Worm (Caenorhabditis elegans): ENCODE results near the gene fmil-1.

DNA sequence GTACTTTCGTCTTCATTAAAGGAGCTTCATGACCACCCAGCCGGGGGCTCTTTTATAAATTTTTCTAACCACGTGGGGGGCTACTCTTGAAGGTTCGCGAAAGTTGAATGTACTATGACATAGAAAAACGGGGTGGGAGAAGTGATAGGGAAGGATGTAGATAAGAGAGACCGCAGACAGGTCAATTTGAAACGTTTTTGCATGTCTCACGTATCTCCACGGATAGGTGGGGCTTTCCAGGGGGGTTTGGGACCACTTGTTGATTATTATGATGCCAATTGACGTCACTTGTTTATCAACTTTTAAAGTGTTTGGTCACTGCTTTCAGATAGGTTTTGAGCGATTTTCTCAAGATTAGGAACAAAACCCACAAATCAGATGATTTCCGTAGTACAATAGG is 21.0 kb downstream of the fmil-1 start:
- TF ChIP-seq ceh-31 (tag; optimal IDR thresholded peaks at IDR 0.05) (no peak), ztf-16 (tag; optimal IDR thresholded peaks at IDR 0.05) (no peak), ceh-2 (tag; optimal IDR thresholded peaks at IDR 0.05) (no peak), tbx-2 (tag; optimal IDR thresholded peaks at IDR 0.05) (no peak), C38D4.7 (GFP tag; optimal IDR thresholded peaks at IDR 0.05) (no peak), dve-1 (tag; optimal IDR thresholded peaks at IDR 0.05) (no peak), K02D7.2 (tag; optimal IDR thresholded peaks at IDR 0.05) (no peak), T23F11.4 (GFP tag; optimal IDR thresholded peaks at IDR 0.05) (no peak), nfya-1 (tag; optimal IDR thresholded peaks at IDR 0.05) (no peak), sox-4 (tag; optimal IDR thresholded peaks at IDR 0.05) (no peak), ceh-45 (GFP tag; IDR thresholded peaks at IDR 0.05) (no peak), fkh-10 (GFP tag; optimal IDR thresholded peaks at IDR 0.05) (no peak), elt-2 (tag; optimal IDR thresholded peaks at IDR 0.05) (no peak)
